Worm (Caenorhabditis elegans): ENCODE results near the gene ceh-53.
A peak's percentile ranks its signal among the peaks of the same experiment; 100 is the strongest.

Gene ceh-53

ce11 chrIV:3551777-3552462, 53.9 kb downstream of the ceh-53 start (continued):
- TF ChIP-seq lim-7 (GFP tag; IDR thresholded peaks at IDR 0.05) (peak; percentile 90), spr-1 (tag; optimal IDR thresholded peaks at IDR 0.05) (peak; percentile 63), php-3 (GFP tag; IDR thresholded peaks at IDR 0.05) (no peak), egl-43 (GFP tag; IDR thresholded peaks at IDR 0.05) (peak; percentile 93), saeg-2 (GFP tag; IDR thresholded peaks at IDR 0.05) (peak; percentile 51; the same call in 1 of the 2 replicates), pha-4 (GFP tag; IDR thresholded peaks at IDR 0.05) (peak; percentile 89), pha-4 (tag; optimal IDR thresholded peaks at IDR 0.05) (no peak), ceh-20 (GFP tag; IDR thresholded peaks at IDR 0.05) (0 out of 2 replicates have a peak, but pooled peaks have one; percentile 41), lir-3 (tag; optimal IDR thresholded peaks at IDR 0.05) (peak; percentile 22), fos-1 (tag; optimal IDR thresholded peaks at IDR 0.05) (no peak), T20F7.1 (GFP tag; optimal IDR thresholded peaks at IDR 0.05) (no peak), zfp-3 (GFP tag; conservative IDR thresholded peaks at IDR 0.05) (0 out of 2 replicates have a peak, but pooled peaks have one; percentile 48), F44E2.7 (GFP tag; IDR thresholded peaks at IDR 0.05) (0 out of 2 replicates have a peak, but pooled peaks have one; percentile 7), daf-19 (GFP tag; conservative IDR thresholded peaks at IDR 0.05) (no peak), zfp-2 (tag; optimal IDR thresholded peaks at IDR 0.05) (peak; percentile 8), nhr-111 (GFP tag; optimal IDR thresholded peaks at IDR 0.05) (peak; percentile 56), zip-11 (GFP tag; IDR thresholded peaks at IDR 0.05) (no peak), lsy-2 (tag; optimal IDR thresholded peaks at IDR 0.05) (no peak), set-16 (GFP tag; IDR thresholded peaks at IDR 0.05) (peak; percentile 64), hif-1 (tag; optimal IDR thresholded peaks at IDR 0.05) (peak in 1 of 2 experiments; percentile 15), nhr-41 (GFP tag; IDR thresholded peaks at IDR 0.05) (peak; percentile 70; the same call in 1 of the 2 replicates), hlh-30 (tag; optimal IDR thresholded peaks at IDR 0.05; ENCODE audit: insufficient read depth) (peak; percentile 58), F26F4.8 (GFP tag; conservative IDR thresholded peaks at IDR 0.05) (peak; percentile 88), nhr-28 (tag; optimal IDR thresholded peaks at IDR 0.05) (peak; percentile 19), madf-9 (GFP tag; conservative IDR thresholded peaks at IDR 0.05) (peak; percentile 78), daf-16 (GFP tag; optimal IDR thresholded peaks at IDR 0.05) (peak; percentile 2 to 67), daf-16 (tag; optimal IDR thresholded peaks at IDR 0.05) (peak; percentile 41), ceh-44 (GFP tag; IDR thresholded peaks at IDR 0.05) (peak; percentile 73; the same call in 1 of the 2 replicates), lin-1 (GFP tag; IDR thresholded peaks at IDR 0.05) (peak; percentile 30; the same call in 1 of the 2 replicates), ctbp-1 (GFP tag; IDR thresholded peaks at IDR 0.05) (peak; percentile 86), attf-4 (tag; optimal IDR thresholded peaks at IDR 0.05) (no peak), mxl-3 (GFP tag; optimal IDR thresholded peaks at IDR 0.05) (peak; percentile 13), zag-1 (tag; optimal IDR thresholded peaks at IDR 0.05) (no peak), dpl-1 (GFP tag; optimal IDR thresholded peaks at IDR 0.05) (peak; percentile 38), snpc-1.2 (GFP tag; IDR thresholded peaks at IDR 0.05) (peak; percentile 78; the same call in 1 of the 2 replicates), ama-1 (optimal IDR thresholded peaks at IDR 0.05) (no peak), vab-7 (GFP tag; IDR thresholded peaks at IDR 0.05) (peak; percentile 76), nhr-10 (tag; optimal IDR thresholded peaks at IDR 0.05) (no peak), T26A8.4 (GFP tag; IDR thresholded peaks at IDR 0.05) (peak; percentile 78), dmd-8 (GFP tag; IDR thresholded peaks at IDR 0.05) (peak; percentile 84), ztf-7 (tag; optimal IDR thresholded peaks at IDR 0.05) (no peak), F49E8.2 (tag; optimal IDR thresholded peaks at IDR 0.05; ENCODE audit: borderline replicate concordance) (peak; percentile 17), mxl-2 (GFP tag; conservative IDR thresholded peaks at IDR 0.05) (peak; percentile 30; the same call in 1 of the 2 replicates), Y48G9A.11 (GFP tag; IDR thresholded peaks at IDR 0.05) (peak; percentile 55; the same call in 1 of the 2 replicates), duxl-1 (tag; optimal IDR thresholded peaks at IDR 0.05; ENCODE audit: poor library complexity) (peak; percentile 63), aha-1 (tag) (peak; percentile 70), nhr-48 (tag; optimal IDR thresholded peaks at IDR 0.05) (peak; percentile 45), lin-13 (GFP tag; optimal IDR thresholded peaks at IDR 0.05) (peak; percentile 59), Y5F2A.4 (GFP tag; optimal IDR thresholded peaks at IDR 0.05) (peak; percentile 30), unc-130 (GFP tag; optimal IDR thresholded peaks at IDR 0.05) (peak; percentile 26)
